Worm (Caenorhabditis elegans) whole organism, early embryonic: ENCODE measurements around the gene T07F10.5.

Source experiments
- B0310.2 ChIP-seq: sonication (generic microtip); optimal IDR thresholded peaks from 2 replicates; lab custom pipeline; 2016; ENCODE audit warnings: mild to moderate bottlenecking, missing genetic modification characterization, missing compliant biosample characterization
- F13C5.2 ChIP-seq: sonication (generic microtip); optimal IDR thresholded peaks from 2 replicates; lab custom pipeline; 2017; ENCODE audit warnings: mild to moderate bottlenecking, missing genetic modification characterization, inconsistent platforms, missing compliant biosample characterization
- aly-1 ChIP-seq: sonication (generic microtip); optimal IDR thresholded peaks from 2 replicates; lab custom pipeline; 2016; ENCODE audit warnings: missing genetic modification characterization, missing compliant biosample characterization
- ama-1 ChIP-seq: fragments of 150-350 bp; optimal IDR thresholded peaks from 2 replicates; lab custom pipeline; 2014
- ceh-13 ChIP-seq: fragments of 200-800 bp; sonication (Bioruptor generic); optimal IDR thresholded peaks from 2 replicates; lab custom pipeline; 2018; ENCODE audit warnings: mild to moderate bottlenecking, missing genetic modification characterization, missing compliant biosample characterization
- ceh-36 ChIP-seq: sonication (generic microtip); optimal IDR thresholded peaks from 2 replicates; lab custom pipeline; 2016; ENCODE audit warnings: missing genetic modification characterization, inconsistent platforms, missing compliant biosample characterization
- ets-7 ChIP-seq: sonication (generic microtip); optimal IDR thresholded peaks from 2 replicates; lab custom pipeline; 2016; ENCODE audit warnings: missing genotype, missing genetic modification characterization, missing compliant biosample characterization
- flt-1 ChIP-seq: fragments of 200-800 bp; sonication (Bioruptor generic); IDR thresholded peaks from 2 replicates; pipeline ENCODE4 v1.3.6; 2022; ENCODE audit warnings: missing genetic modification characterization, missing compliant biosample characterization
- hmbx-1 ChIP-seq: sonication (generic microtip); optimal IDR thresholded peaks from 2 replicates; lab custom pipeline; 2016; ENCODE audit warnings: mild to moderate bottlenecking, missing genetic modification characterization, missing compliant biosample characterization
- hmg-4 ChIP-seq: fragments of 200-800 bp; sonication (Bioruptor generic); optimal IDR thresholded peaks from 2 replicates; lab custom pipeline; 2018; ENCODE audit warnings: mild to moderate bottlenecking, missing genetic modification characterization, missing compliant biosample characterization
- hnd-1 ChIP-seq: sonication (generic microtip); optimal IDR thresholded peaks from 2 replicates; lab custom pipeline; 2016; ENCODE audit warnings: missing genetic modification characterization, missing compliant biosample characterization
- pes-1 ChIP-seq: fragments of 200-800 bp; sonication (Bioruptor generic); IDR thresholded peaks from 2 replicates; pipeline ENCODE4 v1.3.6; 2022; ENCODE audit warnings: missing genetic modification reagents, missing genetic modification characterization, missing compliant biosample characterization
- scrt-1 ChIP-seq: fragments of 200-800 bp; sonication (Bioruptor generic); IDR thresholded peaks from 2 replicates; pipeline ENCODE4 v1.3.6; 2022; ENCODE audit warnings: missing genetic modification characterization, missing compliant biosample characterization
- sea-1 ChIP-seq: fragments of 200-800 bp; sonication (Bioruptor generic); conservative IDR thresholded peaks from 2 replicates; pipeline ENCODE4 v1.3.6; 2022; ENCODE audit warnings: missing genetic modification characterization, missing compliant biosample characterization
- tbx-11 ChIP-seq: fragments of 200-800 bp; sonication (Bioruptor generic); IDR thresholded peaks from 2 replicates; pipeline ENCODE4 v1.3.6; 2022; ENCODE audit warnings: missing genetic modification characterization, missing compliant biosample characterization
- tbx-37 ChIP-seq: fragments of 200-800 bp; sonication (Bioruptor generic); conservative IDR thresholded peaks from 2 replicates; pipeline ENCODE4 v1.3.6; 2022; ENCODE audit warnings: missing genetic modification reagents, missing genetic modification characterization, missing compliant biosample characterization
- tra-4 ChIP-seq: sonication (generic microtip); optimal IDR thresholded peaks from 2 replicates; lab custom pipeline; 2017; ENCODE audit warnings: missing genetic modification characterization, missing compliant biosample characterization

The T07F10.5 gene

ce11 chrV:12827219-12827618 lies 38.5 kb upstream of the T07F10.5 start, which contains the start of gene ugt-15:
ugt-15 (plus strand) TSS chrV:12827519.
- TF ChIP-seq aly-1 (no peak), ceh-36 (tag; lab: Kevin White, UChicago) (no peak), hmg-4 (no peak), sea-1 (GFP tag; lab: Robert Waterston, UW) (no peak), scrt-1 (GFP tag; lab: Robert Waterston, UW) (no peak), ets-7 (tag; lab: Kevin White, UChicago) (no peak), pes-1 (no peak), B0310.2 (no peak), ceh-13 (GFP tag; lab: Kevin White, UChicago) (no peak), tbx-37 (GFP tag; lab: Robert Waterston, UW) (no peak), flt-1 (GFP tag; lab: Robert Waterston, UW) (no peak), hmbx-1 (tag; lab: Kevin White, UChicago) (no peak), F13C5.2 (no peak), tbx-11 (GFP tag; lab: Robert Waterston, UW) (no peak), hnd-1 (tag; lab: Kevin White, UChicago) (no peak), ama-1 (lab: Kevin White, UChicago) (no peak)

- TF ChIP-seq tbx-11 (GFP tag; lab: Robert Waterston, UW) (no peak), B0310.2 (no peak), tra-4 (tag; lab: Kevin White, UChicago) (no peak), flt-1 (GFP tag; lab: Robert Waterston, UW) (no peak), F13C5.2 (no peak), aly-1 (no peak)
Observed at ce11 chrV:12835388-12835787, 30.3 kb upstream of the T07F10.5 start, which contains the start of gene C44H9.4. C44H9.4 (plus strand) TSS chrV:12835688.

ce11 chrV:12844748-12845147 lies 21.0 kb upstream of the T07F10.5 start:
- no peak for TF ChIP-seq tbx-37 (GFP tag; lab: Robert Waterston, UW)
- no peak for TF ChIP-seq tbx-11 (GFP tag; lab: Robert Waterston, UW)
- TF ChIP-seq tra-4 (tag; lab: Kevin White, UChicago) = no peak
- no peak for TF ChIP-seq aly-1
- no peak for TF ChIP-seq ama-1 (lab: Kevin White, UChicago)
- TF ChIP-seq flt-1 (GFP tag; lab: Robert Waterston, UW) = no peak
- TF ChIP-seq sea-1 (GFP tag; lab: Robert Waterston, UW) = no peak
- TF ChIP-seq ceh-13 (GFP tag; lab: Kevin White, UChicago) = no peak
- no peak for TF ChIP-seq hmg-4
- no peak for TF ChIP-seq F13C5.2
- no peak for TF ChIP-seq hmbx-1 (tag; lab: Kevin White, UChicago)
- TF ChIP-seq B0310.2 = no peak
- TF ChIP-seq ceh-36 (tag; lab: Kevin White, UChicago) = no peak

ce11 chrV:12845247-12845646 lies 20.5 kb upstream of the T07F10.5 start, which contains the start of gene C44H9.6:
C44H9.6 (minus strand) TSS chrV:12845347.
- TF ChIP-seq ceh-13 (GFP tag; lab: Kevin White, UChicago) (no peak), ama-1 (lab: Kevin White, UChicago) (no peak), hmbx-1 (tag; lab: Kevin White, UChicago) (no peak), tbx-37 (GFP tag; lab: Robert Waterston, UW) (no peak), flt-1 (GFP tag; lab: Robert Waterston, UW) (no peak), hmg-4 (no peak), F13C5.2 (no peak), scrt-1 (GFP tag; lab: Robert Waterston, UW) (no peak), pes-1 (no peak), tra-4 (tag; lab: Kevin White, UChicago) (no peak), B0310.2 (no peak), ceh-36 (tag; lab: Kevin White, UChicago) (no peak), ets-7 (tag; lab: Kevin White, UChicago) (no peak), sea-1 (GFP tag; lab: Robert Waterston, UW) (no peak), hnd-1 (tag; lab: Kevin White, UChicago) (no peak), aly-1 (no peak), tbx-11 (GFP tag; lab: Robert Waterston, UW) (no peak)

ce11 chrV:12849736-12850135 lies 16.0 kb upstream of the T07F10.5 start, which contains the start of gene C44H9.5:
C44H9.5 (minus strand) TSS chrV:12849864.
- TF ChIP-seq tra-4 (tag; lab: Kevin White, UChicago) = no peak
- TF ChIP-seq ets-7 (tag; lab: Kevin White, UChicago) = no peak
- no peak for TF ChIP-seq flt-1 (GFP tag; lab: Robert Waterston, UW)
- TF ChIP-seq F13C5.2 = no peak
- TF ChIP-seq hnd-1 (tag; lab: Kevin White, UChicago) = no peak
- no peak for TF ChIP-seq pes-1
- TF ChIP-seq B0310.2 = no peak
- TF ChIP-seq ceh-13 (GFP tag; lab: Kevin White, UChicago) = no peak
- no peak for TF ChIP-seq aly-1
- no peak for TF ChIP-seq sea-1 (GFP tag; lab: Robert Waterston, UW)
- TF ChIP-seq ceh-36 (tag; lab: Kevin White, UChicago) = no peak
- TF ChIP-seq scrt-1 (GFP tag; lab: Robert Waterston, UW) = no peak
- TF ChIP-seq hmg-4 = no peak
- no peak for TF ChIP-seq ama-1 (lab: Kevin White, UChicago)
- no peak for TF ChIP-seq tbx-11 (GFP tag; lab: Robert Waterston, UW)
- no peak for TF ChIP-seq tbx-37 (GFP tag; lab: Robert Waterston, UW)
- no peak for TF ChIP-seq hmbx-1 (tag; lab: Kevin White, UChicago)

- no peak for TF ChIP-seq pes-1
- TF ChIP-seq tbx-11 (GFP tag; lab: Robert Waterston, UW) = no peak
- no peak for TF ChIP-seq B0310.2
- TF ChIP-seq tbx-37 (GFP tag; lab: Robert Waterston, UW) = no peak
- no peak for TF ChIP-seq hmbx-1 (tag; lab: Kevin White, UChicago)
- TF ChIP-seq scrt-1 (GFP tag; lab: Robert Waterston, UW) = no peak
- TF ChIP-seq flt-1 (GFP tag; lab: Robert Waterston, UW) = no peak
- TF ChIP-seq hnd-1 (tag; lab: Kevin White, UChicago) = no peak
- no peak for TF ChIP-seq aly-1
- no peak for TF ChIP-seq ceh-36 (tag; lab: Kevin White, UChicago)
- no peak for TF ChIP-seq hmg-4
- TF ChIP-seq ama-1 (lab: Kevin White, UChicago) = no peak
Observed at ce11 chrV:12852355-12852754, 13.4 kb upstream of the T07F10.5 start.

ce11 chrV:12854766-12855165 lies 10.9 kb upstream of the T07F10.5 start, which contains the start of gene C44H9.7:
C44H9.7 (minus strand) TSS chrV:12854866.
- TF ChIP-seq pes-1 (no peak), hmbx-1 (tag; lab: Kevin White, UChicago) (no peak), ets-7 (tag; lab: Kevin White, UChicago) (no peak), ceh-36 (tag; lab: Kevin White, UChicago) (no peak), aly-1 (no peak), scrt-1 (GFP tag; lab: Robert Waterston, UW) (no peak), sea-1 (GFP tag; lab: Robert Waterston, UW) (no peak), hnd-1 (tag; lab: Kevin White, UChicago) (no peak), ceh-13 (GFP tag; lab: Kevin White, UChicago) (no peak), B0310.2 (no peak), ama-1 (lab: Kevin White, UChicago) (no peak), F13C5.2 (no peak), tbx-37 (GFP tag; lab: Robert Waterston, UW) (no peak), tbx-11 (GFP tag; lab: Robert Waterston, UW) (no peak), tra-4 (tag; lab: Kevin White, UChicago) (no peak), flt-1 (GFP tag; lab: Robert Waterston, UW) (no peak), hmg-4 (no peak)
